Fruit fly (Drosophila melanogaster): ENCODE data around the gene SelR.

Gene SelR

dm6 chr3R:10886462-10887315 is 18.2 kb upstream of the SelR start (continued):
- TF ChIP-seq Sox102F (GFP tag; optimal IDR thresholded peaks at IDR 0.05): peak; percentile 89
- peak; percentile 74 for TF ChIP-seq CG6254 (GFP tag; optimal IDR thresholded peaks at IDR 0.05)
- TF ChIP-seq p53 (GFP tag; optimal IDR thresholded peaks at IDR 0.05): peak; percentile 17
- peak; percentile 83 for TF ChIP-seq CG1602 (GFP tag; optimal IDR thresholded peaks at IDR 0.05)
- TF ChIP-seq gce (GFP tag; IDR thresholded peaks at IDR 0.05): peak; percentile 56; the same call in 2 of the 3 replicates
- peak; percentile 94 for TF ChIP-seq CG12391 (tag; optimal IDR thresholded peaks at IDR 0.05)
- TF ChIP-seq cad (GFP tag; optimal IDR thresholded peaks at IDR 0.05): no peak
- peak; percentile 84 for TF ChIP-seq B-H1 (GFP tag; IDR thresholded peaks at IDR 0.05)
- TF ChIP-seq Abd-B (GFP tag; optimal IDR thresholded peaks at IDR 0.05): peak; percentile 81
- TF ChIP-seq nmo (GFP tag; optimal IDR thresholded peaks at IDR 0.05): peak; percentile 89
- TF ChIP-seq CG18619 (GFP tag; optimal IDR thresholded peaks at IDR 0.05): peak; percentile 90
- TF ChIP-seq knrl (GFP tag; IDR thresholded peaks at IDR 0.05; ENCODE audit: partially characterized antibody): peak; percentile 29; the same call in 1 of the 3 replicates
- peak; percentile 94 for TF ChIP-seq gem (tag; optimal IDR thresholded peaks at IDR 0.05)
- TF ChIP-seq Ptx1 (GFP tag; IDR thresholded peaks at IDR 0.05): peak; percentile 91
- peak; percentile 86 for TF ChIP-seq Camta (GFP tag; optimal IDR thresholded peaks at IDR 0.05)
- peak; percentile 95 for TF ChIP-seq CG7556 (GFP tag; optimal IDR thresholded peaks at IDR 0.05)
- peak; percentile 42 for TF ChIP-seq CG8290 (GFP tag; optimal IDR thresholded peaks at IDR 0.05)
- peak in 1 of 2 experiments; percentile 80 for TF ChIP-seq CG8290 (tag; optimal IDR thresholded peaks at IDR 0.05)
- TF ChIP-seq fru (optimal IDR thresholded peaks at IDR 0.05): no peak
- peak; percentile 93 for TF ChIP-seq CG31441 (GFP tag; IDR thresholded peaks at IDR 0.05)
- TF ChIP-seq NC2β (GFP tag; optimal IDR thresholded peaks at IDR 0.05): peak; percentile 69
- TF ChIP-seq Asciz (GFP tag; optimal IDR thresholded peaks at IDR 0.05): peak; percentile 81
- peak in 1 of 3 experiments; percentile 74 for TF ChIP-seq Stat92E (GFP tag; optimal IDR thresholded peaks at IDR 0.05)
- peak; percentile 83 for TF ChIP-seq CG12219 (GFP tag; optimal IDR thresholded peaks at IDR 0.05)
- peak; percentile 74 for TF ChIP-seq Adf1 (GFP tag; IDR thresholded peaks at IDR 0.05)
- TF ChIP-seq trem (tag; optimal IDR thresholded peaks at IDR 0.05): peak; percentile 56
- peak; percentile 77; the same call in 1 of the 2 replicates for TF ChIP-seq gsb (GFP tag; IDR thresholded peaks at IDR 0.05)
- TF ChIP-seq CG3838 (GFP tag; optimal IDR thresholded peaks at IDR 0.05): peak; percentile 65
- TF ChIP-seq unpg (GFP tag; optimal IDR thresholded peaks at IDR 0.05): peak; percentile 94
- TF ChIP-seq aop (GFP tag; IDR thresholded peaks at IDR 0.05): no peak
- TF ChIP-seq lbe (GFP tag; optimal IDR thresholded peaks at IDR 0.05): peak; percentile 80
- peak; percentile 72 for TF ChIP-seq H2.0 (GFP tag; IDR thresholded peaks at IDR 0.05)
- peak; percentile 88 for TF ChIP-seq CG4424 (GFP tag; optimal IDR thresholded peaks at IDR 0.05)
- TF ChIP-seq CG6683 (GFP tag; optimal IDR thresholded peaks at IDR 0.05): peak; percentile 91
- TF ChIP-seq CG3065 (GFP tag; optimal IDR thresholded peaks at IDR 0.05): no peak
- TF ChIP-seq cwo (GFP tag; optimal IDR thresholded peaks at IDR 0.05): peak; percentile 91
- TF ChIP-seq CG4854 (GFP tag; optimal IDR thresholded peaks at IDR 0.05): peak; percentile 55
- peak; percentile 67 for TF ChIP-seq Jarid2 (GFP tag; optimal IDR thresholded peaks at IDR 0.05)
- peak; percentile 89 for TF ChIP-seq zfh2 (GFP tag; optimal IDR thresholded peaks at IDR 0.05)
- TF ChIP-seq usp (GFP tag; optimal IDR thresholded peaks at IDR 0.05): no peak
- TF ChIP-seq CG8281 (tag; optimal IDR thresholded peaks at IDR 0.05): peak; percentile 69
- no peak; the same call in none of the 2 replicates for TF ChIP-seq E2f1 (GFP tag; IDR thresholded peaks at IDR 0.05)
- TF ChIP-seq ken (GFP tag; IDR thresholded peaks at IDR 0.05): peak; percentile 43; the same call in 1 of the 3 replicates
- TF ChIP-seq tgo (GFP tag; IDR thresholded peaks at IDR 0.05): peak; percentile 88
- peak; percentile 72 for TF ChIP-seq CG1647 (GFP tag; optimal IDR thresholded peaks at IDR 0.05)
- peak; percentile 87 for TF ChIP-seq slou (GFP tag; optimal IDR thresholded peaks at IDR 0.05)
- TF ChIP-seq bowl (GFP tag; IDR thresholded peaks at IDR 0.05): peak; percentile 85
- TF ChIP-seq Sin3A (optimal IDR thresholded peaks at IDR 0.05): no peak
- peak; percentile 73 for TF ChIP-seq CG18476 (GFP tag; optimal IDR thresholded peaks at IDR 0.05)
- peak; percentile 40 for TF ChIP-seq Sry-δ (GFP tag; optimal IDR thresholded peaks at IDR 0.05)

All from whole organism, embryonic.